Worm (Caenorhabditis elegans) whole organism, mixed stage, embryonic: ENCODE measurements around the gene T18D3.6.

Source experiments
- ceh-39 ChIP-seq: fragments of 150-350 bp; optimal IDR thresholded peaks from 2 replicates; lab custom pipeline; 2014; ENCODE audit warnings: missing biosample characterization, missing genetic modification characterization
- drap-1 ChIP-seq: fragments of 200-800 bp; sonication (Bioruptor generic); optimal IDR thresholded peaks from 3 replicates; lab custom pipeline; 2018; ENCODE audit warnings: mild to moderate bottlenecking, missing genetic modification characterization, missing compliant biosample characterization
- lin-13 ChIP-seq: fragments of 150-350 bp; optimal IDR thresholded peaks from 2 replicates; lab custom pipeline; 2014; ENCODE audit warnings: missing biosample characterization, missing genetic modification characterization
- lin-32 ChIP-seq: fragments of 200-800 bp; sonication (Bioruptor generic); optimal IDR thresholded peaks from 2 replicates; lab custom pipeline; 2018; ENCODE audit warnings: mild to moderate bottlenecking, missing genetic modification characterization, missing compliant biosample characterization
- nhr-237 ChIP-seq: fragments of 150-350 bp; optimal IDR thresholded peaks from 2 replicates; lab custom pipeline; 2014; ENCODE audit warnings: missing biosample characterization, missing genetic modification characterization
- nhr-28 ChIP-seq: fragments of 150-350 bp; optimal IDR thresholded peaks from 2 replicates; lab custom pipeline; 2014; ENCODE audit warnings: missing biosample characterization, missing genetic modification characterization
- pha-4 ChIP-seq: fragments of 150-350 bp; optimal IDR thresholded peaks from 2 replicates; lab custom pipeline; 2018; ENCODE audit warnings: missing biosample characterization, missing genetic modification reagents, missing genetic modification characterization
- sptf-1 ChIP-seq: sonication (generic microtip); optimal IDR thresholded peaks from 2 replicates; lab custom pipeline; 2017; ENCODE audit warnings: mild to moderate bottlenecking, missing genetic modification characterization, moderate library complexity, missing compliant biosample characterization
- unc-39 ChIP-seq: fragments of 150-350 bp; optimal IDR thresholded peaks from 2 replicates; lab custom pipeline; 2014; ENCODE audit warnings: missing biosample characterization, missing genetic modification characterization
- ztf-11 ChIP-seq: fragments of 150-350 bp; optimal IDR thresholded peaks from 2 replicates; lab custom pipeline; 2014; ENCODE audit warnings: missing biosample characterization, missing genetic modification characterization

DNA sequence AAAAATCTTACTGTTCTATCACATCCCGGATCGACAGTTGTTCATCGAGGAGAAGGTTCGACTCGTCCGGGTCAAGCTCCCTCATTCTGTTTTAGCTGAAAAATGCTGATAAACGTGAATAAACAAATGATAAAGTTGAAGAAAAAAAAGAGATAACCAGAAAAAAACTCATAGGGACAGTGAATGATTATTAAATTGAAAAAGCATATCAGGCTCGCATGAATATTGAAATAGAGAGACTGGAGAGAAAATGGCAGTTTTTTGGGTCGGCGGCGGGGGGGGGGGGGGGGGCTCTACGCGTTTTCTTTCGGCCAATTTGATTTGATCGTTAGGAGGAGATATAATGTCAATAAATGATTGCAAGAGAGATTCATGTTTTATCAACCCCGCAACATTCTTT lies 35.8 kb upstream of the T18D3.6 start, which contains the start of gene lin-2:
- TF ChIP-seq lin-32 (no peak), pha-4 (no peak), nhr-237 (tag; lab: Kevin White, UChicago) (no peak), nhr-28 (tag; lab: Kevin White, UChicago) (no peak), lin-13 (no peak), ceh-39 (tag; lab: Kevin White, UChicago) (no peak), drap-1 (GFP tag; lab: Kevin White, UChicago) (no peak), unc-39 (tag; lab: Kevin White, UChicago) (no peak), ztf-11 (no peak), sptf-1 (tag; lab: Kevin White, UChicago) (no peak)
